Fruit fly (Drosophila melanogaster) whole organism, pupa: Measurements from ENCODE around the gene CG4101.

Experiments used
- CG10348 ChIP-seq: fragments of 200-800 bp; sonication (Bioruptor generic); IDR thresholded peaks from 2 replicates; pipeline ENCODE4 v1.3.6; 2022; ENCODE audit warnings: missing biosample characterization, missing genetic modification characterization
- CG12605 ChIP-seq: fragments of 200-800 bp; sonication (Bioruptor generic); IDR thresholded peaks from 2 replicates; pipeline ENCODE4 v1.3.6; 2022; ENCODE audit warnings: missing biosample characterization, missing genetic modification characterization
- CG13204 ChIP-seq: fragments of 200-800 bp; sonication (Bioruptor generic); optimal IDR thresholded peaks from 2 replicates; lab custom pipeline; 2018; ENCODE audit warnings: missing biosample characterization, mild to moderate bottlenecking, missing genetic modification characterization, moderate library complexity
- CG14655 ChIP-seq: fragments of 200-800 bp; sonication (Bioruptor generic); optimal IDR thresholded peaks from 3 replicates; lab custom pipeline; 2017; ENCODE audit warnings: mild to moderate bottlenecking, missing biosample characterization, missing genetic modification reagents, missing genetic modification characterization
- CG15710 ChIP-seq: fragments of 200-800 bp; sonication (Bioruptor generic); optimal IDR thresholded peaks from 2 replicates; lab custom pipeline; 2018; ENCODE audit warnings: missing biosample characterization, mild to moderate bottlenecking, missing genetic modification characterization, moderate library complexity
- CG17806 ChIP-seq: fragments of 200-800 bp; sonication (Bioruptor generic); optimal IDR thresholded peaks from 2 replicates; lab custom pipeline; 2018; ENCODE audit warnings: missing biosample characterization, mild to moderate bottlenecking, missing genetic modification characterization, moderate library complexity
- CG32121 ChIP-seq: fragments of 200-800 bp; sonication (Bioruptor generic); IDR thresholded peaks from 2 replicates; pipeline ENCODE4 v1.3.6; 2022; ENCODE audit warnings: missing biosample characterization, missing genetic modification characterization
- CG34367 ChIP-seq: fragments of 200-800 bp; sonication (Bioruptor generic); optimal IDR thresholded peaks from 2 replicates; lab custom pipeline; 2018; ENCODE audit warnings: missing biosample characterization, mild to moderate bottlenecking, missing genetic modification characterization
- CG4496 ChIP-seq: fragments of 200-800 bp; sonication (Bioruptor generic); IDR thresholded peaks from 3 replicates; pipeline ENCODE4 v1.3.6; 2022; ENCODE audit warnings: missing biosample characterization, missing genetic modification characterization
- CG8159 ChIP-seq: fragments of 200-800 bp; sonication (Bioruptor generic); optimal IDR thresholded peaks from 3 replicates; lab custom pipeline; 2018; ENCODE audit warnings: missing biosample characterization, mild to moderate bottlenecking, missing genetic modification characterization, moderate library complexity
- CG8301 ChIP-seq: fragments of 200-800 bp; sonication (Bioruptor generic); optimal IDR thresholded peaks from 2 replicates; lab custom pipeline; 2018; ENCODE audit warnings: missing biosample characterization, mild to moderate bottlenecking, missing genetic modification characterization
- CG9948 ChIP-seq: fragments of 200-800 bp; sonication (Bioruptor generic); optimal IDR thresholded peaks from 2 replicates; lab custom pipeline; 2018; ENCODE audit warnings: missing biosample characterization, mild to moderate bottlenecking, missing genetic modification characterization, moderate library complexity
- D1 ChIP-seq: fragments of 200-800 bp; sonication (Bioruptor generic); optimal IDR thresholded peaks from 2 replicates; lab custom pipeline; 2018; ENCODE audit warnings: missing biosample characterization, mild to moderate bottlenecking, missing genetic modification characterization, moderate library complexity
- EcR ChIP-seq: fragments of 200-800 bp; sonication (Bioruptor generic); optimal IDR thresholded peaks from 3 replicates; lab custom pipeline; 2019; ENCODE audit warnings: missing biosample characterization, missing genetic modification characterization, mild to moderate bottlenecking, moderate library complexity, missing genetic modification reagents
- Ets98B ChIP-seq: fragments of 200-800 bp; sonication (Bioruptor generic); IDR thresholded peaks from 2 replicates; pipeline ENCODE4 v1.3.6; 2022; ENCODE audit warnings: missing biosample characterization, missing genetic modification characterization
- Pif1A ChIP-seq: fragments of 200-800 bp; sonication (Bioruptor generic); optimal IDR thresholded peaks from 3 replicates; lab custom pipeline; 2016; ENCODE audit warnings: missing biosample characterization, missing genetic modification characterization
- Pif1B ChIP-seq: fragments of 200-800 bp; sonication (Bioruptor generic); optimal IDR thresholded peaks from 3 replicates; lab custom pipeline; 2016; ENCODE audit warnings: missing biosample characterization, missing genetic modification characterization
- Snoo ChIP-seq: fragments of 200-800 bp; sonication (Bioruptor generic); optimal IDR thresholded peaks from 3 replicates; lab custom pipeline; 2017; ENCODE audit warnings: missing biosample characterization, mild to moderate bottlenecking, missing genetic modification characterization, inconsistent platforms
- fd96Ca ChIP-seq: fragments of 200-800 bp; sonication (Bioruptor generic); IDR thresholded peaks from 3 replicates; pipeline ENCODE4 v1.3.6; 2022; ENCODE audit warnings: missing biosample characterization, missing genetic modification characterization
- gl ChIP-seq: fragments of 200-800 bp; sonication (Bioruptor generic); optimal IDR thresholded peaks from 2 replicates; lab custom pipeline; 2018; ENCODE audit warnings: missing biosample characterization, mild to moderate bottlenecking, missing genetic modification characterization
- rn ChIP-seq: fragments of 200-800 bp; sonication (Bioruptor generic); IDR thresholded peaks from 2 replicates; pipeline ENCODE4 v1.3.6; 2022; ENCODE audit warnings: missing biosample characterization, missing genetic modification characterization

Gene CG4101

DNA sequence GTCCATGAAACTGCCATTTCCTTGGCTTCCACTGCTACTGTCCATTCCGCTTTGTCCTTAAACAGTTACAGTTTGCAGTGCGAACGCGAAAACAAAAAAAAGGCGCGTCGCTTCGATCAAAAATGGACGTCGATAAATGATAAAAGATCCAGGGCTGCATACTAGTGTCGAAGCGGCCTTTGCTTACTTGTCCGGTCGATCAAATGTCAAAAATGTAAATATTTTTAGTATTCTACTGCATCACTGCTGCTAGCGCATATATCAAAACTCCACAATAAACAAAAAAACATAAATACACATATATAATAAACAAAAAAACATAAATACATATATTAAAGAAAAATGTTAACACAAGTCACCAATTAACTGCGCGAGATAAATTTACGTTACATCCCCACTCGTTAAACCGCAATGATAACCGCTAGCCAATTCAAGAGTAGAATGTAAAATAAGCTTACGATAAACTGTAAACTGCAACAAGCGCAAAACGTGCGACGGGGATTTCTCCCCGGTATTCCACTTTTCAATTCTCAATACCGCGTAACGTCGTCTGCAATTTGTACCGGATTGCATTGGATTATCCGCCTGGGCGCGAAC is 17.3 kb upstream of the CG4101 start, which contains the start of the genes spd-2 and Apl:
TSS of gene spd-2 (minus strand) at position 93 of the 597 bp plus-strand sequence.
TSS of gene Apl (plus strand) at position 260 of the 597 bp plus-strand sequence.
- TF ChIP-seq fd96Ca (GFP tag; lab: Robert Waterston, UW) (no peak), CG14655 (GFP tag; lab: Kevin White, UChicago) (no peak), rn (GFP tag; lab: Robert Waterston, UW) (no peak), CG9948 (tag; lab: Kevin White, UChicago) (no peak), Pif1B (GFP tag; lab: Kevin White, UChicago) (no peak), CG12605 (no peak), Snoo (tag; lab: Kevin White, UChicago) (no peak), CG8159 (tag; lab: Kevin White, UChicago) (no peak), CG10348 (GFP tag; lab: Robert Waterston, UW) (no peak), Pif1A (GFP tag; lab: Kevin White, UChicago) (no peak), CG8301 (tag; lab: Kevin White, UChicago) (no peak), CG32121 (GFP tag; lab: Robert Waterston, UW) (no peak), CG15710 (tag; lab: Kevin White, UChicago) (no peak), CG4496 (GFP tag; lab: Robert Waterston, UW) (no peak)

DNA sequence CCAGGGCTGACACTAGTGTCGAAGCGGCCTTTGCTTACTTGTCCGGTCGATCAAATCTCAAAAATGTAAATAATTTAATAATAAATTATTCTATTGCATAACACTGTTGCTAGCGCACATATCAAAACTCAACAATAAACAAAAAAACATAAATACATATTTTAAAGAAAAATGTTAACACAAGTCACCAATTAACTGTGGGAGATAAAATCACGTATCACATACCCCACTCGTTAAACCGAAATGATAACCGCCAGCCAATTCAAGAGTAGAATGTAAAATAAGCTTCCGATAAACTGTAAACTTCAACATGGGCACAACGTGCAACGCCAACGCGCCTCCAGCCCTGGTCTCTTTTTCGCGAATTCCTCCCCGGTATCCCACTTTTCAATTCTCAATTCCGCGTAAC is 9.5 kb upstream of the CG4101 start, which contains the start of gene Arts:
TSS of gene Arts (plus strand) at position 116 of the 409 bp plus-strand sequence.
- TF ChIP-seq CG12605 (no peak), CG8159 (tag; lab: Kevin White, UChicago) (peak; percentile 43), CG14655 (GFP tag; lab: Kevin White, UChicago) (peak; percentile 47), fd96Ca (GFP tag; lab: Robert Waterston, UW) (no peak), CG10348 (GFP tag; lab: Robert Waterston, UW) (no peak), rn (GFP tag; lab: Robert Waterston, UW) (no peak), Snoo (tag; lab: Kevin White, UChicago) (peak; percentile 11), CG34367 (peak; percentile 17), CG17806 (tag; lab: Kevin White, UChicago) (peak; percentile 1), D1 (tag; lab: Kevin White, UChicago) (no peak), CG15710 (tag; lab: Kevin White, UChicago) (peak; percentile 28)

DNA sequence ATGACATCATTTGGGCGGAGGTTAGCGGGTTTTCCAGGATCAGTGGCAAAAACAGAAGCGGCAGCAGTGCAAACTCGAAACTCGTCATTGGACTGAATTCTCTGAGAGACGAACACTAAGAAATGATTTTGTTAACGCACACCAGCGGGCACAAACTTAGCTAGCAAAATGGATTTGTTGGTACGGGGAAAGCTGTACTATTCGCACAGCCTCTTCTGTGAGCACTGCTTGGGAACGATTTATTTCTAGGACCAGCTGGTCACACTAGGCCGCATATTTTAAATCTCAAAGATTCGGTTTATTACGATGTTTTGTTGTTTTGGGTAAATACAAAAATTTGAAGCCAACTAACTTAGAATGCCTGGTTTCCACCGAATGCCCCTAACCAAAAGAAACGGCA is 3.2 kb upstream of the CG4101 start, which contains the start of gene CG4098:
TSS of gene CG4098 (minus strand) at position 228 of the 400 bp plus-strand sequence.
- peak; percentile 67 for TF ChIP-seq CG12605
- TF ChIP-seq CG34367 = peak; percentile 34
- TF ChIP-seq CG15710 (tag; lab: Kevin White, UChicago) = peak; percentile 47
- TF ChIP-seq Ets98B (GFP tag; lab: Robert Waterston, UW) = peak; percentile 83
- TF ChIP-seq rn (GFP tag; lab: Robert Waterston, UW) = peak; percentile 55; the same call in 1 of the 2 replicates
- TF ChIP-seq CG13204 (GFP tag; lab: Kevin White, UChicago) = no peak
- peak; percentile 37 for TF ChIP-seq Snoo (tag; lab: Kevin White, UChicago)
- TF ChIP-seq CG4496 (GFP tag; lab: Robert Waterston, UW) = peak; percentile 84
- peak; percentile 14 for TF ChIP-seq CG8301 (tag; lab: Kevin White, UChicago)
- peak; percentile 27 for TF ChIP-seq CG14655 (GFP tag; lab: Kevin White, UChicago)
- no peak for TF ChIP-seq EcR (GFP tag; lab: Kevin White, UChicago)
- no peak for TF ChIP-seq gl (tag; lab: Kevin White, UChicago)
- peak; percentile 30 for TF ChIP-seq CG8159 (tag; lab: Kevin White, UChicago)
- TF ChIP-seq CG9948 (tag; lab: Kevin White, UChicago) = no peak
- peak; percentile 47 for TF ChIP-seq Pif1A (GFP tag; lab: Kevin White, UChicago)
- TF ChIP-seq CG17806 (tag; lab: Kevin White, UChicago) = peak; percentile 42
- peak; percentile 83 for TF ChIP-seq fd96Ca (GFP tag; lab: Robert Waterston, UW)
- no peak for TF ChIP-seq D1 (tag; lab: Kevin White, UChicago)
- peak; percentile 71 for TF ChIP-seq CG32121 (GFP tag; lab: Robert Waterston, UW)
- peak; percentile 20 for TF ChIP-seq Pif1B (GFP tag; lab: Kevin White, UChicago)
- TF ChIP-seq CG10348 (GFP tag; lab: Robert Waterston, UW) = no peak

DNA sequence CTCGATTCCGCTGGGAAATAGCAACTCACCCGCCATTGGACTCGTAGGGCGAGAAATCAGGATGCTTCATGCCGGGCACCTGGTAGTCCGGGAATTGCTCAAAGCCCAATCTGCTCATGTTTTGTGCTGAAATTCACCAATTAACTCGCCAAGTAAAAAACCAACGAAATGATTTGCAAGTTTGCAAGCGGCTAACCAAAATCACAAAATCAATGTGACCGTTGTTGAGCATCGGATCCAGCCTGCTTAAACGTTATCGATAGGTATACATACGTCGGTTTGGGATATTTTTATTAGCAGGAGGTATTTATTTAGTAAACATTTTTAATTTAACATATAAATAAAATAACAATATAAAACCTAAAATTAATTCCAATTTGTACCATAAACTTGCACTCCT is 2.1 kb upstream of the CG4101 start, which contains the start of gene Prosbeta6:
TSS of gene Prosbeta6 (minus strand) at position 218 of the 400 bp plus-strand sequence.
- no peak for TF ChIP-seq Ets98B (GFP tag; lab: Robert Waterston, UW)
- TF ChIP-seq CG15710 (tag; lab: Kevin White, UChicago) = no peak
- no peak for TF ChIP-seq Pif1A (GFP tag; lab: Kevin White, UChicago)
- no peak for TF ChIP-seq CG14655 (GFP tag; lab: Kevin White, UChicago)
- TF ChIP-seq Pif1B (GFP tag; lab: Kevin White, UChicago) = no peak
- no peak for TF ChIP-seq Snoo (tag; lab: Kevin White, UChicago)
- TF ChIP-seq CG32121 (GFP tag; lab: Robert Waterston, UW) = no peak
- TF ChIP-seq CG8159 (tag; lab: Kevin White, UChicago) = no peak
- no peak for TF ChIP-seq CG13204 (GFP tag; lab: Kevin White, UChicago)
- TF ChIP-seq CG12605 = no peak
- no peak for TF ChIP-seq CG10348 (GFP tag; lab: Robert Waterston, UW)
- no peak for TF ChIP-seq CG34367
- TF ChIP-seq CG17806 (tag; lab: Kevin White, UChicago) = no peak
- no peak for TF ChIP-seq D1 (tag; lab: Kevin White, UChicago)
- TF ChIP-seq CG8301 (tag; lab: Kevin White, UChicago) = no peak
- TF ChIP-seq fd96Ca (GFP tag; lab: Robert Waterston, UW) = no peak
- TF ChIP-seq EcR (GFP tag; lab: Kevin White, UChicago) = no peak
- TF ChIP-seq rn (GFP tag; lab: Robert Waterston, UW) = no peak
- TF ChIP-seq CG4496 (GFP tag; lab: Robert Waterston, UW) = no peak
- TF ChIP-seq, all 21 proteins: peak for 0
